Worm (Caenorhabditis elegans) whole organism, L3 larva: ENCODE data around the gene ech-6.

ENCODE experiments used
- R02D3.7 ChIP-seq: fragments of 150-350 bp; optimal IDR thresholded peaks from 2 replicates; lab custom pipeline; 2014; ENCODE audit warnings: missing biosample characterization, missing genetic modification characterization
- ZK546.5 ChIP-seq: sonication (generic microtip); optimal IDR thresholded peaks from 2 replicates; lab custom pipeline; 2017; ENCODE audit warnings: missing biosample characterization, missing genetic modification characterization
- aly-2 ChIP-seq: fragments of 150-350 bp; optimal IDR thresholded peaks from 2 replicates; lab custom pipeline; 2014; ENCODE audit warnings: missing biosample characterization, missing genetic modification characterization
- ama-1 ChIP-seq: fragments of 150-350 bp; optimal IDR thresholded peaks from 2 replicates; lab custom pipeline; 2018
- ceh-16 ChIP-seq: sonication (generic microtip); optimal IDR thresholded peaks from 2 replicates; lab custom pipeline; 2017; ENCODE audit warnings: missing biosample characterization, missing genetic modification characterization
- ceh-28 ChIP-seq: fragments of 150-350 bp; optimal IDR thresholded peaks from 2 replicates; lab custom pipeline; 2014; ENCODE audit warnings: missing biosample characterization, missing genetic modification reagents, missing genetic modification characterization
- ceh-82 ChIP-seq: fragments of 150-350 bp; optimal IDR thresholded peaks from 2 replicates; lab custom pipeline; 2014; ENCODE audit warnings: missing biosample characterization, missing genetic modification characterization
- ceh-9 ChIP-seq: sonication (generic microtip); optimal IDR thresholded peaks from 2 replicates; lab custom pipeline; 2018; ENCODE audit warnings: missing biosample characterization, missing genetic modification characterization
- daf-12 ChIP-seq: fragments of 150-350 bp; optimal IDR thresholded peaks from 2 replicates; lab custom pipeline; 2014; ENCODE audit warnings: missing biosample characterization, missing genetic modification reagents, missing genetic modification characterization
- egl-27 ChIP-seq: sonication (generic microtip); optimal IDR thresholded peaks from 4 replicates; lab custom pipeline; 2017; ENCODE audit warnings: missing biosample characterization, missing genetic modification reagents, missing genetic modification characterization
- egl-5 ChIP-seq: fragments of 150-350 bp; optimal IDR thresholded peaks from 2 replicates; lab custom pipeline; 2017; ENCODE audit warnings: missing biosample characterization, missing genetic modification reagents, missing genetic modification characterization, inconsistent platforms
- elt-1 ChIP-seq: fragments of 150-350 bp; optimal IDR thresholded peaks from 2 replicates; lab custom pipeline; 2014; ENCODE audit warnings: missing biosample characterization, missing genetic modification characterization
- elt-2 ChIP-seq: sonication (generic microtip); optimal IDR thresholded peaks from 2 replicates; lab custom pipeline; 2016; ENCODE audit warnings: missing genetic modification reagents, mild to moderate bottlenecking, missing genetic modification characterization, missing compliant biosample characterization
- eor-1 ChIP-seq, 2 experiments: fragments of 150-350 bp; optimal IDR thresholded peaks; 2 replicates each; lab custom pipeline; 2014 to 2018; ENCODE audit warnings: missing biosample characterization in 2 of 2, missing genetic modification characterization in 2 of 2
- fkh-10 ChIP-seq: sonication (generic microtip); optimal IDR thresholded peaks from 2 replicates; lab custom pipeline; 2017; ENCODE audit warnings: missing biosample characterization, missing genetic modification reagents, missing genetic modification characterization
- fkh-2 ChIP-seq: fragments of 150-350 bp; optimal IDR thresholded peaks from 2 replicates; lab custom pipeline; 2014; ENCODE audit warnings: missing biosample characterization, missing genetic modification reagents, missing genetic modification characterization
- fos-1 ChIP-seq: fragments of 150-350 bp; optimal IDR thresholded peaks from 2 replicates; lab custom pipeline; 2014; ENCODE audit warnings: missing biosample characterization, missing genetic modification characterization
- hmg-11 ChIP-seq: sonication (generic microtip); optimal IDR thresholded peaks from 2 replicates; lab custom pipeline; 2016; ENCODE audit warnings: missing genetic modification characterization, missing compliant biosample characterization
- jun-1 ChIP-seq: fragments of 150-350 bp; optimal IDR thresholded peaks from 2 replicates; lab custom pipeline; 2014; ENCODE audit warnings: missing biosample characterization, missing genetic modification reagents, missing genetic modification characterization
- lin-15B ChIP-seq: fragments of 150-350 bp; optimal IDR thresholded peaks from 2 replicates; lab custom pipeline; 2014; ENCODE audit warnings: missing biosample characterization, missing genetic modification characterization
- lin-39 ChIP-seq: fragments of 150-350 bp; optimal IDR thresholded peaks from 2 replicates; lab custom pipeline; 2018; ENCODE audit warnings: missing biosample characterization, missing genetic modification reagents, missing genetic modification characterization
- lsy-12 ChIP-seq: sonication (generic microtip); optimal IDR thresholded peaks from 2 replicates; lab custom pipeline; 2016; ENCODE audit warnings: mild to moderate bottlenecking, missing genetic modification characterization, missing compliant biosample characterization
- mdl-1 ChIP-seq: fragments of 150-350 bp; optimal IDR thresholded peaks from 2 replicates; lab custom pipeline; 2014; ENCODE audit warnings: missing biosample characterization, missing genetic modification characterization
- mml-1 ChIP-seq: fragments of 150-350 bp; sonication (generic microtip); optimal IDR thresholded peaks from 3 replicates; lab custom pipeline; 2014; ENCODE audit warnings: missing biosample characterization, missing genetic modification characterization
- nfya-1 ChIP-seq: sonication (generic microtip); optimal IDR thresholded peaks from 2 replicates; lab custom pipeline; 2017; ENCODE audit warnings: missing genetic modification characterization, mild to moderate bottlenecking, missing compliant biosample characterization, antibody characterized with exemption, moderate library complexity; ENCODE audit not compliant: insufficient read depth
- nhr-11 ChIP-seq: fragments of 150-350 bp; optimal IDR thresholded peaks from 2 replicates; lab custom pipeline; 2014; ENCODE audit warnings: missing biosample characterization, missing genetic modification characterization
- nhr-12 ChIP-seq: fragments of 150-350 bp; optimal IDR thresholded peaks from 2 replicates; lab custom pipeline; 2014; ENCODE audit warnings: missing biosample characterization, missing genetic modification characterization
- nhr-23 ChIP-seq: fragments of 150-350 bp; optimal IDR thresholded peaks from 2 replicates; lab custom pipeline; 2014; ENCODE audit warnings: missing biosample characterization, missing genetic modification reagents, missing genetic modification characterization
- nhr-237 ChIP-seq: fragments of 150-350 bp; optimal IDR thresholded peaks from 2 replicates; lab custom pipeline; 2014; ENCODE audit warnings: missing biosample characterization, missing genetic modification characterization
- nhr-25 ChIP-seq: sonication (generic microtip); optimal IDR thresholded peaks from 2 replicates; lab custom pipeline; 2017; ENCODE audit warnings: missing biosample characterization, missing genetic modification characterization
- nhr-28 ChIP-seq: fragments of 150-350 bp; optimal IDR thresholded peaks from 2 replicates; lab custom pipeline; 2014; ENCODE audit warnings: missing biosample characterization, missing genetic modification characterization
- nhr-43 ChIP-seq: sonication (generic microtip); optimal IDR thresholded peaks from 2 replicates; lab custom pipeline; 2016; ENCODE audit warnings: mild to moderate bottlenecking, missing genetic modification characterization, missing compliant biosample characterization; ENCODE audit not compliant: poor library complexity, severe bottlenecking
- nhr-67 ChIP-seq: fragments of 150-350 bp; optimal IDR thresholded peaks from 2 replicates; lab custom pipeline; 2014; ENCODE audit warnings: missing biosample characterization, missing genetic modification characterization
- nhr-76 ChIP-seq: fragments of 150-350 bp; sonication (generic microtip); optimal IDR thresholded peaks from 5 replicates; lab custom pipeline; 2014; ENCODE audit warnings: missing biosample characterization, missing genetic modification characterization
- nhr-77 ChIP-seq: fragments of 150-350 bp; optimal IDR thresholded peaks from 2 replicates; lab custom pipeline; 2014; ENCODE audit warnings: missing biosample characterization, missing genetic modification characterization
- pha-4 ChIP-seq: fragments of 150-350 bp; optimal IDR thresholded peaks from 2 replicates; lab custom pipeline; 2014; ENCODE audit warnings: missing biosample characterization, missing genetic modification reagents, missing genetic modification characterization
- pqm-1 ChIP-seq: fragments of 150-350 bp; optimal IDR thresholded peaks from 2 replicates; lab custom pipeline; 2017; ENCODE audit warnings: missing biosample characterization, missing genetic modification characterization, inconsistent platforms
- sea-2 ChIP-seq: fragments of 150-350 bp; sonication (generic microtip); optimal IDR thresholded peaks from 4 replicates; lab custom pipeline; 2014; ENCODE audit warnings: missing biosample characterization, missing genetic modification reagents, missing genetic modification characterization
- skn-1 ChIP-seq: fragments of 150-350 bp; optimal IDR thresholded peaks from 2 replicates; lab custom pipeline; 2014; ENCODE audit warnings: missing biosample characterization, missing genetic modification characterization
- snpc-4 ChIP-seq: fragments of 150-350 bp; optimal IDR thresholded peaks from 2 replicates; lab custom pipeline; 2014; ENCODE audit warnings: missing biosample characterization, missing genetic modification characterization
- tbx-2 ChIP-seq: sonication (generic microtip); optimal IDR thresholded peaks from 2 replicates; lab custom pipeline; 2016; ENCODE audit warnings: mild to moderate bottlenecking, missing genetic modification characterization, missing compliant biosample characterization
- unc-39 ChIP-seq: sonication (generic microtip); optimal IDR thresholded peaks from 4 replicates; lab custom pipeline; 2017; ENCODE audit warnings: missing biosample characterization, missing genetic modification characterization
- unc-62 ChIP-seq: fragments of 150-350 bp; sonication (generic microtip); optimal IDR thresholded peaks from 4 replicates; lab custom pipeline; 2014; ENCODE audit warnings: missing biosample characterization, missing genetic modification reagents, missing genetic modification characterization
- zag-1 ChIP-seq: fragments of 150-350 bp; optimal IDR thresholded peaks from 2 replicates; lab custom pipeline; 2014; ENCODE audit warnings: missing biosample characterization, missing genetic modification characterization
- ztf-11 ChIP-seq: fragments of 150-350 bp; optimal IDR thresholded peaks from 2 replicates; lab custom pipeline; 2014; ENCODE audit warnings: missing biosample characterization, missing genetic modification characterization
- ztf-4 ChIP-seq: fragments of 150-350 bp; optimal IDR thresholded peaks from 2 replicates; lab custom pipeline; 2014; ENCODE audit warnings: missing biosample characterization, missing genetic modification characterization

The ech-6 gene

ce11 chrIII:9782483-9783081 is 29.9 kb upstream of the ech-6 start, which contains the start of gene R10E11.6:
R10E11.6 (plus strand) TSS chrIII:9783006.
- TF ChIP-seq lin-15B (tag; lab: Kevin White, UChicago) (no peak), pqm-1 (no peak), tbx-2 (tag; lab: Kevin White, UChicago) (no peak), nhr-77 (tag; lab: Kevin White, UChicago) (no peak)
- TF ChIP-seq, all 47 proteins: peak for 0

ce11 chrIII:9782011-9782436 is 29.3 kb upstream of the ech-6 start, which contains the start of gene vha-2:
vha-2 (plus strand) TSS chrIII:9782164.
- TF ChIP-seq ama-1 (lab: Kevin White, UChicago), result peak; percentile 75
- no peak for TF ChIP-seq egl-5 (tag; lab: Kevin White, UChicago)
- TF ChIP-seq unc-39 (tag; lab: Kevin White, UChicago), result no peak
- no peak for TF ChIP-seq jun-1
- TF ChIP-seq skn-1, result no peak
- no peak for TF ChIP-seq ztf-4
- TF ChIP-seq hmg-11 (tag; lab: Kevin White, UChicago), result no peak
- peak; percentile 15 for TF ChIP-seq elt-2 (tag; lab: Kevin White, UChicago)
- TF ChIP-seq ztf-11, result no peak
- peak; percentile 37 for TF ChIP-seq nhr-43 (tag; lab: Kevin White, UChicago)

- TF ChIP-seq fos-1 (tag; lab: Kevin White, UChicago), result peak; percentile 80
- peak; percentile 58 for TF ChIP-seq nhr-43 (tag; lab: Kevin White, UChicago)
- no peak for TF ChIP-seq zag-1
- TF ChIP-seq nhr-28, result no peak
- no peak for TF ChIP-seq nhr-67 (tag; lab: Kevin White, UChicago)
- TF ChIP-seq elt-2 (tag; lab: Kevin White, UChicago), result peak; percentile 84
- no peak for TF ChIP-seq nhr-76 (tag; lab: Kevin White, UChicago)
- no peak for TF ChIP-seq ztf-11
- no peak for TF ChIP-seq tbx-2 (tag; lab: Kevin White, UChicago)
- no peak for TF ChIP-seq mml-1
- TF ChIP-seq daf-12 (tag; lab: Kevin White, UChicago), result no peak
- peak; percentile 75 for TF ChIP-seq skn-1
- TF ChIP-seq ceh-82 (tag; lab: Kevin White, UChicago), result no peak
- no peak for TF ChIP-seq ceh-9
- TF ChIP-seq ama-1 (lab: Kevin White, UChicago), result peak; percentile 74
- peak; percentile 65 for TF ChIP-seq nhr-25 (tag; lab: Kevin White, UChicago)
- TF ChIP-seq nfya-1 (tag; lab: Kevin White, UChicago), result peak; percentile 90
- TF ChIP-seq nhr-237 (tag; lab: Kevin White, UChicago), result no peak
- TF ChIP-seq ceh-28 (tag; lab: Kevin White, UChicago), result peak; percentile 66
- no peak for TF ChIP-seq eor-1 (tag; optimal IDR thresholded peaks at IDR 0.05; lab: Kevin White, UChicago)
- TF ChIP-seq nhr-23 (tag; lab: Kevin White, UChicago), result peak; percentile 73
- no peak for TF ChIP-seq aly-2 (tag; lab: Kevin White, UChicago)
- peak; percentile 16 for TF ChIP-seq fkh-10
- TF ChIP-seq sea-2 (GFP tag; lab: Kevin White, UChicago), result no peak
- peak; percentile 52 for TF ChIP-seq ztf-4
- no peak for TF ChIP-seq nhr-11 (tag; lab: Kevin White, UChicago)
- TF ChIP-seq lin-39 (tag; lab: Kevin White, UChicago), result peak; percentile 80
- peak; percentile 98 for TF ChIP-seq lin-15B (tag; lab: Kevin White, UChicago)
- TF ChIP-seq egl-27, result no peak
- no peak for TF ChIP-seq ceh-16 (tag; lab: Kevin White, UChicago)
- no peak for TF ChIP-seq mdl-1 (tag; lab: Kevin White, UChicago)
- peak; percentile 46 for TF ChIP-seq egl-5 (tag; lab: Kevin White, UChicago)
- no peak for TF ChIP-seq unc-39 (tag; lab: Kevin White, UChicago)
- TF ChIP-seq lsy-12, result peak; percentile 80
- no peak for TF ChIP-seq nhr-12
- TF ChIP-seq pqm-1, result peak; percentile 94
- TF ChIP-seq hmg-11 (tag; lab: Kevin White, UChicago), result peak; percentile 57
- peak; percentile 63 for TF ChIP-seq unc-62
- no peak for TF ChIP-seq fkh-2 (tag; lab: Kevin White, UChicago)
- peak; percentile 70 for TF ChIP-seq snpc-4
- no peak for TF ChIP-seq elt-1 (tag; lab: Kevin White, UChicago)
- peak; percentile 40 for TF ChIP-seq nhr-77 (tag; lab: Kevin White, UChicago)
- peak; percentile 3 for TF ChIP-seq ZK546.5 (tag; lab: Kevin White, UChicago)
- TF ChIP-seq R02D3.7 (tag; lab: Kevin White, UChicago), result peak; percentile 59
- TF ChIP-seq pha-4, result peak; percentile 92
Measured at ce11 chrIII:9780665-9781304, 28.1 kb upstream of the ech-6 start, which contains the start of gene vha-1. vha-1 (plus strand) TSS chrIII:9781254.
